Fruit fly (Drosophila melanogaster) whole organism, adult: ENCODE data around the gene asl.
A peak's percentile ranks its signal among the peaks of the same experiment; 100 is the strongest.

Experiments used
- CG11617 ChIP-seq: fragments of 200-800 bp; sonication (Bioruptor generic); optimal IDR thresholded peaks from 2 replicates; lab custom pipeline; 2017; ENCODE audit warnings: mild to moderate bottlenecking, missing biosample characterization, missing genetic modification reagents, missing genetic modification characterization
- CG12768 ChIP-seq: fragments of 200-800 bp; sonication (Bioruptor generic); optimal IDR thresholded peaks from 2 replicates; lab custom pipeline; 2017; ENCODE audit warnings: missing biosample characterization, missing genetic modification characterization, mild to moderate bottlenecking, moderate library complexity, missing genetic modification reagents
- CG14711 ChIP-seq: fragments of 200-800 bp; sonication (Bioruptor generic); optimal IDR thresholded peaks from 2 replicates; lab custom pipeline; 2018; ENCODE audit warnings: missing biosample characterization, mild to moderate bottlenecking, missing genetic modification characterization, moderate library complexity
- CG1620 ChIP-seq: fragments of 200-800 bp; sonication (Bioruptor generic); optimal IDR thresholded peaks from 2 replicates; lab custom pipeline; 2016; ENCODE audit warnings: missing biosample characterization, missing genetic modification characterization
- CG33017 ChIP-seq: fragments of 200-800 bp; sonication (Bioruptor generic); optimal IDR thresholded peaks from 2 replicates; lab custom pipeline; 2018; ENCODE audit warnings: missing biosample characterization, mild to moderate bottlenecking, missing genetic modification characterization, moderate library complexity
- CG5204 ChIP-seq: fragments of 200-800 bp; sonication (Bioruptor generic); optimal IDR thresholded peaks from 2 replicates; lab custom pipeline; 2016; ENCODE audit warnings: missing biosample characterization, missing genetic modification characterization
- CG7045 ChIP-seq: fragments of 200-800 bp; sonication (Bioruptor generic); optimal IDR thresholded peaks from 2 replicates; lab custom pipeline; 2017; ENCODE audit warnings: missing biosample characterization, mild to moderate bottlenecking, missing genetic modification characterization
- CG7101 ChIP-seq: fragments of 200-800 bp; sonication (Bioruptor generic); optimal IDR thresholded peaks from 2 replicates; lab custom pipeline; 2018; ENCODE audit warnings: missing biosample characterization, mild to moderate bottlenecking, missing genetic modification characterization, moderate library complexity
- Clk ChIP-seq: fragments of 200-800 bp; sonication (Bioruptor generic); optimal IDR thresholded peaks from 2 replicates; lab custom pipeline; 2017; ENCODE audit warnings: missing biosample characterization, missing genetic modification characterization
- Crg-1 ChIP-seq: fragments of 200-800 bp; sonication (Bioruptor generic); optimal IDR thresholded peaks from 2 replicates; lab custom pipeline; 2016; ENCODE audit warnings: missing biosample characterization, missing genetic modification characterization
- Hr96 ChIP-seq: fragments of 200-800 bp; sonication (Bioruptor generic); optimal IDR thresholded peaks from 2 replicates; lab custom pipeline; 2016; ENCODE audit warnings: missing biosample characterization, missing genetic modification characterization
- Mnt ChIP-seq: fragments of 200-800 bp; sonication (Bioruptor generic); optimal IDR thresholded peaks from 2 replicates; lab custom pipeline; 2016; ENCODE audit warnings: missing biosample characterization, mild to moderate bottlenecking, missing genetic modification characterization
- bab1 ChIP-seq: fragments of 200-800 bp; sonication (Bioruptor generic); optimal IDR thresholded peaks from 3 replicates; lab custom pipeline; 2019; ENCODE audit warnings: missing biosample characterization, mild to moderate bottlenecking, missing genetic modification characterization, moderate library complexity
- cic ChIP-seq: fragments of 200-800 bp; sonication (Bioruptor generic); optimal IDR thresholded peaks from 2 replicates; lab custom pipeline; 2017; ENCODE audit warnings: missing biosample characterization, mild to moderate bottlenecking, missing genetic modification characterization, moderate library complexity
- cnc ChIP-seq, 2 experiments: fragments of >200 bp; optimal IDR thresholded peaks; 2 replicates each; lab custom pipeline; 2017
- kay ChIP-seq: fragments of 200-800 bp; sonication (Bioruptor generic); peaks from one replicate; lab custom pipeline; 2016; ENCODE audit warnings: missing biosample characterization, missing genetic modification characterization, borderline replicate concordance
- ovo ChIP-seq: fragments of 200-800 bp; sonication (Bioruptor generic); optimal IDR thresholded peaks from 2 replicates; lab custom pipeline; 2016; ENCODE audit warnings: missing biosample characterization, missing genetic modification characterization
- pad ChIP-seq: fragments of 200-800 bp; sonication (Bioruptor generic); optimal IDR thresholded peaks from 3 replicates; lab custom pipeline; 2017; ENCODE audit warnings: missing biosample characterization, missing genetic modification characterization, mild to moderate bottlenecking, moderate library complexity, missing genetic modification reagents
- tj ChIP-seq: fragments of 200-800 bp; sonication (Bioruptor generic); optimal IDR thresholded peaks from 3 replicates; lab custom pipeline; 2017; ENCODE audit warnings: missing biosample characterization, mild to moderate bottlenecking, missing genetic modification characterization, moderate library complexity
- toe ChIP-seq: fragments of 200-800 bp; sonication (Bioruptor generic); optimal IDR thresholded peaks from 2 replicates; lab custom pipeline; 2016; ENCODE audit warnings: missing biosample characterization, missing genetic modification characterization

The asl gene

DNA sequence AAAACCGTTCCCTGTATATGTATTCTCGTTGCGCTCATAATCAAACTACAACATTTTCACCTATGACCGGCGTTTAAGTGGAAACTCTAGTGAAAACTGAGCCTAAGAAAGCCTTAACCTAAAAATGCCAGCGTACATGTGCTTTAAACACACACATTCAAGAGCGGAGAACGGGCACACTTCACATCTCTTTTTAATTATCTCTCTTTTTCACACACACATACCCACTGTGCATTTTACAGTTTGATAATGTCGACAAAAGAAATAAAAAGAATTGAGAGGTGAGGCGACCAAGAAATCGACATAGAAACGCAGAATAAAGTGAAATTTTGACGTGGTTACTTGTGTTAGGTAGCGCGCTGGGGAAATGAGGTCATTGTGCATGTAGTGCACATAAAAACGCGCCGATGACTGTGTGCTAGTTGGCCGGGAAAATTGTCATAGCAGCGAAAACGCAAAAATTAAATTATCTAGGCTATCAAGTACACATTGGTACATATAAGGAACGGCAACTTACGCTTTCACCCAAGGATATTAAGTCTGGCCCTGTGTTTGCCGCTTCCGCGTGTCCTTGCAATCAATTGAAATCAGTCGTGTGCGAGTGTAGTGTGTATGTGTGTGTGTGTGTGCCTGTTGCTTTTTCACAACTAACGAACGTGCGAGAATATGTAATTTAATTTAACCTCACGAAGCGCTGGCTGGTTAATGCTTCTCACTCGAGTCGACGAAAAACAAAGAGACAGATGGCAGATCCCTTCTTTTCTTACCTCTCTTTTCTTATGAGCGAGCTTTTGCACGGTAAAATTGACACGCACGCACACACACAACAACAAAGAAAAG, 6.6 kb downstream of the asl start:
- TF ChIP-seq CG14711 (tag; lab: Kevin White, UChicago) (peak; percentile 36), cic (GFP tag; lab: Kevin White, UChicago) (peak; percentile 45), CG7101 (tag; lab: Kevin White, UChicago) (no peak), pad (no peak), Mnt (GFP tag; lab: Kevin White, UChicago) (peak; percentile 97), CG1620 (no peak), CG11617 (GFP tag; lab: Kevin White, UChicago) (no peak), CG7045 (GFP tag; lab: Kevin White, UChicago) (no peak), tj (peak; percentile 8), CG5204 (GFP tag; lab: Kevin White, UChicago) (no peak), CG12768 (no peak), ovo (GFP tag; lab: Kevin White, UChicago) (peak; percentile 4), CG33017 (no peak), kay (GFP tag; lab: Kevin White, UChicago) (no peak), Crg-1 (GFP tag; lab: Kevin White, UChicago) (no peak), Hr96 (GFP tag; lab: Kevin White, UChicago) (no peak), bab1 (GFP tag; lab: Kevin White, UChicago) (no peak), cnc (optimal IDR thresholded peaks at IDR 0.05; lab: Kevin White, UChicago) (no peak), toe (GFP tag; lab: Kevin White, UChicago) (no peak), Clk (GFP tag; lab: Kevin White, UChicago) (no peak)

DNA sequence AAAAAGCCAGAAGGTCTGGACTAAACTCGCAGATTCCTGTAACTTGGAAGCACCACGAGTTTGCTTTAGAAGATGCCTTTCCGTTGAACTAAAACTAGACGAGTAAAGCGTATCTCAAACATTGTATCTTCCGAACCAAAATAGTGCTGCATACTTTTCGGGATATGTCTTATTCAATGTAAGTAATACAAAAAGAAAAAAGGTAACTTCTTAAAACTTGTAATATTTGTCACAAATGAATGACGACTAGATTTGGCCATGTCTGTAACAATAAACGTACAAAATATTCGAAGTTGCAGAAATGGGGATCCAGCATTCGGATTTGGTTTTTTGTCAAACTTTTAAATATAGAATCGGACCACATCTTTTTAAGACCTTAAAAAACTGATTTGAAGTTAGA, 11.5 kb downstream of the asl start:
- TF ChIP-seq ovo (GFP tag; lab: Kevin White, UChicago) (no peak), tj (peak; percentile 40)

dm6 chr3R:5592009-5592572, 14.3 kb downstream of the asl start:
- TF ChIP-seq ovo (GFP tag; lab: Kevin White, UChicago) (no peak), tj (peak; percentile 20), CG14711 (tag; lab: Kevin White, UChicago) (no peak), cic (GFP tag; lab: Kevin White, UChicago) (peak; percentile 67), pad (peak; percentile 74), bab1 (GFP tag; lab: Kevin White, UChicago) (peak; percentile 15), Mnt (GFP tag; lab: Kevin White, UChicago) (peak; percentile 62), CG7101 (tag; lab: Kevin White, UChicago) (peak; percentile 16), CG12768 (peak; percentile 41)

- TF ChIP-seq kay (GFP tag; lab: Kevin White, UChicago) (no peak), tj (peak; percentile 10), cic (GFP tag; lab: Kevin White, UChicago) (peak; percentile 21), Mnt (GFP tag; lab: Kevin White, UChicago) (peak; percentile 71), CG14711 (tag; lab: Kevin White, UChicago) (peak; percentile 48), CG7101 (tag; lab: Kevin White, UChicago) (peak; percentile 46), Crg-1 (GFP tag; lab: Kevin White, UChicago) (no peak), bab1 (GFP tag; lab: Kevin White, UChicago) (no peak), Clk (GFP tag; lab: Kevin White, UChicago) (peak; percentile 39), pad (peak; percentile 23), CG11617 (GFP tag; lab: Kevin White, UChicago) (peak; percentile 49), toe (GFP tag; lab: Kevin White, UChicago) (no peak), CG12768 (no peak), CG1620 (peak; percentile 24)
Measured at dm6 chr3R:5591398-5591853, 14.9 kb downstream of the asl start, which contains the start of the genes noi and Vha26. noi (minus strand) TSS chr3R:5591459. Vha26 (plus strand) TSS chr3R:5591763.

DNA sequence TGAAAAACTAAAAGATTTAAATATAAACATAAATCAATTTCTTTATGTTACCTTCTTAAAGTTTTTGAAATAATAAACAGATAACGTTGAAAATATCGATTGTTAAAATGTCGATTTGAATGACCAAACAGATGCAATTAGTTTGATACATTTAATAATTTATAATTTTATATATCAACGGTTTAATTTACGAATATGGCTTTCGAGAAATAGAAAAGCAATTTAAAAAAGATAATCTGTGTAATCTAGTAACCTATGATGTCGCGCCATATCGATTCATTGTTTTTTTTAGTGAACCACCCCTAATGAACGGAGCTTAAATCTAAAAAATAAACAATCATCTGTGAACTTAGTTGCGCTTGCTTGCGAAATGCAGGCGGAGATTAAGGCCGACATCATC, 17.8 kb downstream of the asl start, which contains the start of gene PolZ2:
PolZ2 (plus strand) TSS at position 301 of the 400 bp plus-strand sequence.
- TF ChIP-seq tj: no peak
- no peak for TF ChIP-seq Crg-1 (GFP tag; lab: Kevin White, UChicago)
- TF ChIP-seq ovo (GFP tag; lab: Kevin White, UChicago): no peak
- TF ChIP-seq CG1620: no peak
- TF ChIP-seq toe (GFP tag; lab: Kevin White, UChicago): no peak
- TF ChIP-seq Mnt (GFP tag; lab: Kevin White, UChicago): no peak
- TF ChIP-seq cic (GFP tag; lab: Kevin White, UChicago): no peak
- no peak for TF ChIP-seq CG11617 (GFP tag; lab: Kevin White, UChicago)
- no peak for TF ChIP-seq bab1 (GFP tag; lab: Kevin White, UChicago)
- TF ChIP-seq CG7101 (tag; lab: Kevin White, UChicago): no peak

dm6 chr3R:5587863-5588519, 18.4 kb downstream of the asl start, which contains the start of gene CG2926:
CG2926 (minus strand) TSS chr3R:5588380.
- TF ChIP-seq Mnt (GFP tag; lab: Kevin White, UChicago) (peak; percentile 48), CG7101 (tag; lab: Kevin White, UChicago) (peak; percentile 26), bab1 (GFP tag; lab: Kevin White, UChicago) (peak; percentile 38), CG7045 (GFP tag; lab: Kevin White, UChicago) (peak; percentile 2), CG1620 (peak; percentile 51), ovo (GFP tag; lab: Kevin White, UChicago) (peak; percentile 1), cnc (optimal IDR thresholded peaks at IDR 0.05; lab: Kevin White, UChicago) (no peak), CG12768 (peak; percentile 62), Crg-1 (GFP tag; lab: Kevin White, UChicago) (peak; percentile 60), Clk (GFP tag; lab: Kevin White, UChicago) (peak; percentile 12), CG5204 (GFP tag; lab: Kevin White, UChicago) (no peak), CG11617 (GFP tag; lab: Kevin White, UChicago) (peak; percentile 44), Hr96 (GFP tag; lab: Kevin White, UChicago) (no peak), pad (peak; percentile 45), kay (GFP tag; lab: Kevin White, UChicago) (no peak)
